Worm (Caenorhabditis elegans) whole organism, L4/young adult: ENCODE data around the gene F39E9.6.

Experiments used
- W03F9.2 ChIP-seq: fragments of 150-350 bp; optimal IDR thresholded peaks from 2 replicates; lab custom pipeline; 2014; ENCODE audit warnings: missing biosample characterization, missing genetic modification characterization
- dao-5 ChIP-seq: sonication (generic microtip); optimal IDR thresholded peaks from 2 replicates; lab custom pipeline; 2016; ENCODE audit warnings: missing genotype, missing genetic modification characterization, moderate library complexity, missing compliant biosample characterization

DNA sequence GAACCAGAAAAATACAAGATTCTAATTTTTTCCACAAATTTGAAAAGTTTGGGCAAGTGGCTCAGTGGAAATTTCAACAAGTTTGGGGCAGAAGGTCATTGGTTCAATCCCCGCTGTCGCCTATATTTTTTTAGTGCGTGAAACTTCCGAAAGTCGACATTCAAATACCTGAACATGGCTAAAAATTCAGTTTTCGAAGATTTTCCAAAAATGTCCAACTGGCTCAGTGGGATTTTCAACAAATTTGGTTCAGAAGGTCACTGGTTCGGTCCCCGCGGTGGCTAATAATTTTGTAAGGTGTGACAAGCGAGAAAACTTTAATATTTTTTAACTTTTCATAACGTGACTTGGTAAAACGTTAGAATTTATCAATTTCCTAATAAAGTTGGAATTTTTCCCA lies 48.6 kb downstream of the F39E9.6 start:
- TF ChIP-seq W03F9.2 (tag; lab: Kevin White, UChicago) (no peak), dao-5 (tag; lab: Kevin White, UChicago) (no peak)
